Worm (Caenorhabditis elegans) whole organism, L1 larva: ENCODE data around the gene srxa-4.

ENCODE experiments used
- aha-1 ChIP-seq: fragments of 150-350 bp; optimal IDR thresholded peaks from 2 replicates; lab custom pipeline; 2014; ENCODE audit warnings: missing biosample characterization, missing genetic modification characterization
- ama-1 ChIP-seq: fragments of 150-350 bp; optimal IDR thresholded peaks from 2 replicates; lab custom pipeline; 2014
- ceh-90 ChIP-seq: sonication (generic microtip); optimal IDR thresholded peaks from 2 replicates; lab custom pipeline; 2016; ENCODE audit warnings: missing genetic modification characterization, missing compliant biosample characterization
- efl-1 ChIP-seq, 4 experiments: fragments of 150-350 bp; optimal IDR thresholded peaks in 3 of 4; peaks in 1 of 4; 1 replicate in 1 of 4; 2 replicates in 3 of 4; lab custom pipeline; 2014; ENCODE audit warnings: missing biosample characterization in 2 of 4, missing genetic modification characterization in 2 of 4, missing genetic modification reagents in 2 of 4
- egl-27 ChIP-seq, 2 experiments: fragments of 150-350 bp in 1 of 2; sonication (generic microtip); optimal IDR thresholded peaks; 3 replicates each; lab custom pipeline; 2017 to 2018; ENCODE audit warnings: missing biosample characterization in 2 of 2, missing genetic modification characterization in 2 of 2, missing genetic modification reagents in 2 of 2
- elt-2 ChIP-seq: sonication (generic microtip); optimal IDR thresholded peaks from 2 replicates; lab custom pipeline; 2016; ENCODE audit warnings: missing genetic modification characterization, mild to moderate bottlenecking, inconsistent platforms, missing compliant biosample characterization, missing genetic modification reagents
- fos-1 ChIP-seq: fragments of 150-350 bp; optimal IDR thresholded peaks from 2 replicates; lab custom pipeline; 2014; ENCODE audit warnings: missing biosample characterization, missing genetic modification characterization
- lin-39 ChIP-seq: fragments of 150-350 bp; optimal IDR thresholded peaks from 2 replicates; lab custom pipeline; 2014; ENCODE audit warnings: missing biosample characterization, missing genetic modification reagents, missing genetic modification characterization
- unc-62 ChIP-seq: fragments of 150-350 bp; optimal IDR thresholded peaks from 2 replicates; lab custom pipeline; 2014; ENCODE audit warnings: missing biosample characterization, missing genetic modification reagents, missing genetic modification characterization

- TF ChIP-seq aha-1 (tag; lab: Kevin White, UChicago) (no peak), ceh-90 (tag; lab: Kevin White, UChicago) (peak; percentile 77), egl-27 (tag; optimal IDR thresholded peaks at IDR 0.05; lab: Kevin White, UChicago) (no peak), unc-62 (no peak), efl-1 (optimal IDR thresholded peaks at IDR 0.05; lab: Kevin White, UChicago) (peak; percentile 79 to 81), efl-1 (GFP tag; optimal IDR thresholded peaks at IDR 0.05 in 1 of 2; lab: Kevin White, UChicago) (peak; percentile 73 to 93), fos-1 (tag; lab: Kevin White, UChicago) (no peak), ama-1 (no peak), elt-2 (tag; lab: Kevin White, UChicago) (peak; percentile 33), lin-39 (tag; lab: Kevin White, UChicago) (no peak)
These were observed 45.2 kb downstream of the srxa-4 start, which contains the start of gene F25E5.1 for ce11 chrV:7465509-7465908.
